Fruit fly (Drosophila melanogaster) whole organism, embryonic: ENCODE results near the gene CG7564.

Experiments used
- Awh ChIP-seq: fragments of 200-800 bp; sonication (Bioruptor generic); IDR thresholded peaks from 2 replicates; pipeline ENCODE4, ENCODE4 v1.3.6; 2022; ENCODE audit warnings: missing biosample characterization, missing genetic modification characterization
- B-H1 ChIP-seq: fragments of 200-800 bp; sonication (Bioruptor generic); IDR thresholded peaks from 3 replicates; pipeline ENCODE4 v1.3.6; 2022; ENCODE audit warnings: missing biosample characterization, missing genetic modification characterization
- BEAF-32 ChIP-seq: fragments of 200-800 bp; sonication (Bioruptor generic); optimal IDR thresholded peaks from 3 replicates; lab custom pipeline; 2017; ENCODE audit warnings: missing biosample characterization, missing genetic modification characterization, mild to moderate bottlenecking, moderate library complexity, missing genetic modification reagents
- Blimp-1 ChIP-seq: fragments of 200-800 bp; sonication (Bioruptor generic); optimal IDR thresholded peaks from 3 replicates; lab custom pipeline; 2018; ENCODE audit warnings: missing biosample characterization, missing genetic modification characterization, mild to moderate bottlenecking, moderate library complexity, missing genetic modification reagents
- CG14860 ChIP-seq: fragments of 200-800 bp; sonication (Bioruptor generic); IDR thresholded peaks from 3 replicates; pipeline ENCODE4 v1.3.6; 2022; ENCODE audit warnings: missing biosample characterization, missing genetic modification characterization; ENCODE audit not compliant: partially characterized antibody
- CG1602 ChIP-seq: fragments of 200-800 bp; sonication (Bioruptor generic); optimal IDR thresholded peaks from 3 replicates; lab custom pipeline; 2016; ENCODE audit warnings: missing biosample characterization, missing genetic modification characterization
- CG17912 ChIP-seq: fragments of 200-800 bp; sonication (Bioruptor generic); optimal IDR thresholded peaks from 2 replicates; lab custom pipeline; 2018; ENCODE audit warnings: missing biosample characterization, mild to moderate bottlenecking, missing genetic modification characterization
- CG30431 ChIP-seq: fragments of 200-800 bp; sonication (Bioruptor generic); optimal IDR thresholded peaks from 2 replicates; lab custom pipeline; 2017; ENCODE audit warnings: missing biosample characterization, missing genetic modification characterization
- CG31441 ChIP-seq: fragments of 200-800 bp; sonication (Bioruptor generic); IDR thresholded peaks from 2 replicates; pipeline ENCODE4 v1.3.6; 2022; ENCODE audit warnings: missing biosample characterization, missing genetic modification characterization
- CG6654 ChIP-seq: fragments of 200-800 bp; sonication (Bioruptor generic); optimal IDR thresholded peaks from 2 replicates; lab custom pipeline; 2017; ENCODE audit warnings: missing biosample characterization, mild to moderate bottlenecking, missing genetic modification characterization
- CG7372 ChIP-seq: fragments of 200-800 bp; sonication (Bioruptor generic); IDR thresholded peaks from 2 replicates; pipeline ENCODE4 v1.3.6; 2022; ENCODE audit warnings: missing biosample characterization, missing genetic modification characterization
- CG7963 ChIP-seq: fragments of 200-800 bp; sonication (Bioruptor generic); IDR thresholded peaks from 3 replicates; pipeline ENCODE4 v1.3.6; 2022; ENCODE audit warnings: missing biosample characterization, missing genetic modification characterization; ENCODE audit not compliant: partially characterized antibody
- CG8478 ChIP-seq: fragments of >200 bp; optimal IDR thresholded peaks from 2 replicates; lab custom pipeline; 2018
- CG9932 ChIP-seq: fragments of 200-800 bp; sonication (Bioruptor generic); IDR thresholded peaks from 2 replicates; pipeline ENCODE4 v1.3.6; 2022; ENCODE audit warnings: missing biosample characterization, missing genetic modification characterization
- Ets65A ChIP-seq: fragments of 200-800 bp; sonication (Bioruptor generic); peaks from one replicate; lab custom pipeline; 2016; ENCODE audit warnings: missing biosample characterization, missing genetic modification characterization
- Fer3 ChIP-seq: fragments of 200-800 bp; sonication (Bioruptor generic); optimal IDR thresholded peaks from 2 replicates; lab custom pipeline; 2018; ENCODE audit warnings: missing biosample characterization, mild to moderate bottlenecking, missing genetic modification characterization, moderate library complexity
- Hr78 ChIP-seq, 2 experiments: fragments of 200-800 bp in 1 of 2; fragments of >200 bp in 1 of 2; sonication (Bioruptor generic) in 1 of 2; optimal IDR thresholded peaks; 2 replicates each; lab custom pipeline; 2017 to 2019; ENCODE audit warnings: missing biosample characterization in 2 of 2, missing genetic modification characterization in 2 of 2, mild to moderate bottlenecking in 1 of 2, moderate library complexity in 1 of 2
- MBD-R2 ChIP-seq: fragments of 200-800 bp; sonication (Bioruptor generic); IDR thresholded peaks from 2 replicates; pipeline ENCODE4 v1.3.6; 2022; ENCODE audit warnings: missing biosample characterization, missing genetic modification characterization
- NfI ChIP-seq: fragments of 200-800 bp; sonication (Bioruptor generic); optimal IDR thresholded peaks from 3 replicates; lab custom pipeline; 2018; ENCODE audit warnings: missing biosample characterization, mild to moderate bottlenecking, missing genetic modification characterization, moderate library complexity
- Optix ChIP-seq: fragments of 200-800 bp; sonication (Bioruptor generic); IDR thresholded peaks from 3 replicates; pipeline ENCODE4 v1.3.6; 2022; ENCODE audit warnings: missing biosample characterization, missing genetic modification characterization
- Pdp1 ChIP-seq, 2 experiments: fragments of 200-800 bp; sonication (Bioruptor generic); optimal IDR thresholded peaks; 3 replicates each; lab custom pipeline; 2016; ENCODE audit warnings: missing biosample characterization in 2 of 2, missing genetic modification characterization in 2 of 2, mild to moderate bottlenecking in 1 of 2, moderate library complexity in 1 of 2
- Poxn ChIP-seq: fragments of 200-800 bp; sonication (Bioruptor generic); IDR thresholded peaks from 2 replicates; pipeline ENCODE4 v1.3.6; 2022; ENCODE audit warnings: missing biosample characterization, missing genetic modification characterization
- abd-A ChIP-seq: fragments of 200-800 bp; sonication (Bioruptor generic); optimal IDR thresholded peaks from 3 replicates; lab custom pipeline; 2019; ENCODE audit warnings: missing biosample characterization, mild to moderate bottlenecking, missing genetic modification characterization, moderate library complexity
- ac ChIP-seq: fragments of 200-800 bp; sonication (Bioruptor generic); optimal IDR thresholded peaks from 3 replicates; lab custom pipeline; 2017; ENCODE audit warnings: missing biosample characterization, mild to moderate bottlenecking, missing genetic modification characterization
- ara ChIP-seq: fragments of 200-800 bp; sonication (Bioruptor generic); IDR thresholded peaks from 2 replicates; pipeline ENCODE4 v1.3.6; 2022; ENCODE audit warnings: missing biosample characterization, missing genetic modification characterization
- chinmo ChIP-seq: fragments of 200-800 bp; sonication (Bioruptor generic); IDR thresholded peaks from 4 replicates; pipeline ENCODE4 v1.3.6; 2022; ENCODE audit warnings: missing biosample characterization, missing genetic modification characterization; ENCODE audit not compliant: partially characterized antibody
- cwo ChIP-seq: fragments of 200-800 bp; sonication (Bioruptor generic); optimal IDR thresholded peaks from 3 replicates; lab custom pipeline; 2017; ENCODE audit warnings: missing biosample characterization, missing genetic modification characterization, mild to moderate bottlenecking, moderate library complexity, missing genetic modification reagents
- exex ChIP-seq: fragments of 200-800 bp; sonication (Bioruptor generic); optimal IDR thresholded peaks from 4 replicates; lab custom pipeline; 2018; ENCODE audit warnings: missing biosample characterization, mild to moderate bottlenecking, missing genetic modification characterization, moderate library complexity
- eyg ChIP-seq: fragments of 200-800 bp; sonication (Bioruptor generic); optimal IDR thresholded peaks from 3 replicates; lab custom pipeline; 2016; ENCODE audit warnings: missing biosample characterization, missing genetic modification characterization
- fd96Cb ChIP-seq: fragments of 200-800 bp; sonication (Bioruptor generic); optimal IDR thresholded peaks from 2 replicates; lab custom pipeline; 2018; ENCODE audit warnings: missing biosample characterization, mild to moderate bottlenecking, missing genetic modification characterization, moderate library complexity
- gsb ChIP-seq: fragments of 200-800 bp; sonication (Bioruptor generic); IDR thresholded peaks from 2 replicates; pipeline ENCODE4 v1.3.6; 2022; ENCODE audit warnings: missing biosample characterization, missing genetic modification characterization
- ind ChIP-seq: fragments of 200-800 bp; sonication (Bioruptor generic); optimal IDR thresholded peaks from 3 replicates; lab custom pipeline; 2016; ENCODE audit warnings: missing biosample characterization, missing genetic modification characterization
- kni ChIP-seq: fragments of 200-800 bp; sonication (Bioruptor generic); optimal IDR thresholded peaks from 3 replicates; lab custom pipeline; 2017; ENCODE audit warnings: mild to moderate bottlenecking, missing biosample characterization, missing genetic modification reagents, missing genetic modification characterization
- lmd ChIP-seq: fragments of 200-800 bp; sonication (Bioruptor generic); IDR thresholded peaks from 2 replicates; pipeline ENCODE4 v1.3.6; 2022; ENCODE audit warnings: missing biosample characterization, missing genetic modification characterization
- mirr ChIP-seq: fragments of 200-800 bp; sonication (Bioruptor generic); optimal IDR thresholded peaks from 3 replicates; lab custom pipeline; 2018; ENCODE audit warnings: missing biosample characterization, mild to moderate bottlenecking, missing genetic modification characterization
- nom ChIP-seq: fragments of 200-800 bp; sonication (Bioruptor generic); optimal IDR thresholded peaks from 2 replicates; lab custom pipeline; 2017; ENCODE audit warnings: missing biosample characterization, missing genetic modification characterization, mild to moderate bottlenecking, moderate library complexity, missing genetic modification reagents
- oc ChIP-seq: fragments of 200-800 bp; sonication (Bioruptor generic); optimal IDR thresholded peaks from 2 replicates; lab custom pipeline; 2018; ENCODE audit warnings: missing biosample characterization, mild to moderate bottlenecking, missing genetic modification characterization, moderate library complexity
- pros ChIP-seq: fragments of 200-800 bp; sonication (Bioruptor generic); optimal IDR thresholded peaks from 3 replicates; lab custom pipeline; 2019; ENCODE audit warnings: missing biosample characterization, mild to moderate bottlenecking, missing genetic modification characterization, moderate library complexity
- sd ChIP-seq: fragments of 200-800 bp; sonication (Bioruptor generic); optimal IDR thresholded peaks from 3 replicates; lab custom pipeline; 2018; ENCODE audit warnings: missing biosample characterization, mild to moderate bottlenecking, missing genetic modification characterization, moderate library complexity
- sens ChIP-seq: fragments of 200-800 bp; sonication (Bioruptor generic); peaks from one replicate; lab custom pipeline; 2016; ENCODE audit warnings: missing biosample characterization, missing genetic modification characterization
- slbo ChIP-seq: fragments of 200-800 bp; sonication (Bioruptor generic); IDR thresholded peaks from 2 replicates; pipeline ENCODE4 v1.3.6; 2022; ENCODE audit warnings: missing biosample characterization, missing genetic modification characterization
- sna ChIP-seq: fragments of 200-800 bp; sonication (Bioruptor generic); IDR thresholded peaks from 2 replicates; pipeline ENCODE4 v1.3.6; 2022; ENCODE audit warnings: missing biosample characterization, missing genetic modification characterization; ENCODE audit not compliant: partially characterized antibody
- sqz ChIP-seq: fragments of 200-800 bp; sonication (Bioruptor generic); optimal IDR thresholded peaks from 3 replicates; lab custom pipeline; 2018; ENCODE audit warnings: missing biosample characterization, mild to moderate bottlenecking, missing genetic modification characterization
- sr ChIP-seq: fragments of 200-800 bp; sonication (Bioruptor generic); IDR thresholded peaks from 3 replicates; pipeline ENCODE4 v1.3.6; 2022; ENCODE audit warnings: missing biosample characterization, missing genetic modification characterization
- ssp ChIP-seq: fragments of 200-800 bp; sonication (Bioruptor generic); IDR thresholded peaks from 2 replicates; pipeline ENCODE4 v1.3.6; 2022; ENCODE audit warnings: missing biosample characterization, missing genetic modification characterization

CG7564 gene

dm6 chr3L:17488622-17489391, 25.3 kb upstream of the CG7564 start (continued):
- TF ChIP-seq eyg (GFP tag; lab: Kevin White, UChicago) (no peak), Poxn (GFP tag; lab: Robert Waterston, UW) (no peak), CG1602 (GFP tag; lab: Kevin White, UChicago) (no peak), Optix (GFP tag; lab: Robert Waterston, UW) (no peak), NfI (GFP tag; lab: Kevin White, UChicago) (no peak), CG31441 (GFP tag; lab: Robert Waterston, UW) (no peak), BEAF-32 (GFP tag; lab: Kevin White, UChicago) (no peak)

dm6 chr3L:17491646-17492045, 22.5 kb upstream of the CG7564 start:
- TF ChIP-seq nom (GFP tag; lab: Kevin White, UChicago) (peak; percentile 12), CG8478 (lab: Kevin White, UChicago) (no peak), ac (GFP tag; lab: Kevin White, UChicago) (no peak), sna (no peak), ara (GFP tag; lab: Robert Waterston, UW) (no peak), B-H1 (no peak), slbo (GFP tag; lab: Robert Waterston, UW) (peak; percentile 25; the same call in 1 of the 2 replicates), CG7963 (GFP tag; lab: Robert Waterston, UW) (no peak), ind (no peak), sens (GFP tag; lab: Kevin White, UChicago) (no peak), MBD-R2 (GFP tag; lab: Robert Waterston, UW) (no peak), Fer3 (no peak), ssp (GFP tag; lab: Robert Waterston, UW) (no peak), Pdp1 (GFP tag; optimal IDR thresholded peaks at IDR 0.05; lab: Kevin White, UChicago) (no peak), CG9932 (no peak), Awh (GFP tag; lab: Robert Waterston, UW) (no peak), gsb (0 out of 2 replicates have a peak, but pooled peaks have one; percentile 25)
- TF ChIP-seq, all 482 proteins: peak for 3

dm6 chr3L:17493256-17493655, 20.8 kb upstream of the CG7564 start:
- TF ChIP-seq Ets65A (GFP tag; lab: Kevin White, UChicago) (peak; percentile 20), sr (GFP tag; lab: Robert Waterston, UW) (peak; percentile 67; the same call in 1 of the 3 replicates), CG14860 (0 out of 3 replicates have a peak, but pooled peaks have one; percentile 16), CG7372 (GFP tag; lab: Robert Waterston, UW) (peak; percentile 69), CG6654 (no peak), Blimp-1 (GFP tag; lab: Kevin White, UChicago) (peak; percentile 28)

DNA sequence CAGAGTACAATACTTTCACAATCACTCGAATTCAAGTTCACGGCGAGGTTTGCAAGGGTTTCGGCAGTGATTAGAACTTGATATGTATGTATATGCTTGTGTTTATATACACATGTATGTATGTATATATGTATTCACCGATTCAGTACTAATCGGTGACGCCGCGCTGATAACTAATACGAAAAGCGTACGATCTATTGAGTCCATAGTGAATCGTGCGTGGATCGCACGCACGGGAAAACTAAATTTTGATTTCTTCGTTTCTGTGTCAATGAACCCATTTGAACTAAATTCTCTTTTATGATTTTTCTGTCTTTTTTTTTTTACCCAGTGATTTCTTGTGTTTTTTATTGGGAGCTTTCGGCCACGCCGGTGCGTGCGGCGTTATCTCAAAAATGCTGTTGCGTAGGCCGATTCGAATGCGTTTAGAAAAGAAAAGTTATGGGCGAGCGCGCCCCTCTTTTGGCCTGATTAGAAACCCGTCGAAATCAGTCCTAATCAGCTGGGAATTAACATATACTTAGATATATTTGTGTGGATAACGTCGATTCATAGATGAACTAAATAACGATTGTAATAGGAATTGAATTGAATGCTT, 20.2 kb upstream of the CG7564 start:
- TF ChIP-seq cwo (GFP tag; lab: Kevin White, UChicago) (peak; percentile 66), abd-A (tag; lab: Kevin White, UChicago) (peak; percentile 73), Hr78 (GFP tag; optimal IDR thresholded peaks at IDR 0.05; lab: Kevin White, UChicago) (peak in 1 of 2 experiments; percentile 7), sqz (GFP tag; lab: Kevin White, UChicago) (peak; percentile 89), kni (GFP tag; lab: Kevin White, UChicago) (peak; percentile 37), CG30431 (GFP tag; lab: Kevin White, UChicago) (no peak), sr (GFP tag; lab: Robert Waterston, UW) (peak; percentile 91), CG17912 (GFP tag; lab: Kevin White, UChicago) (no peak), oc (tag; lab: Kevin White, UChicago) (peak; percentile 19), lmd (GFP tag; lab: Robert Waterston, UW) (no peak), exex (tag; lab: Kevin White, UChicago) (peak; percentile 46), pros (peak; percentile 1), fd96Cb (no peak), chinmo (GFP tag; lab: Robert Waterston, UW) (peak; percentile 68; the same call in 1 of the 4 replicates), sd (tag; lab: Kevin White, UChicago) (peak; percentile 92), mirr (GFP tag; lab: Kevin White, UChicago) (no peak)
